Fruit fly (Drosophila melanogaster) whole organism, embryonic: ENCODE results near the gene Cpr62Bc.
A peak's percentile ranks its signal among the peaks of the same experiment; 100 is the strongest.

Experiments
- CG10366 ChIP-seq: fragments of 200-800 bp; sonication (Bioruptor generic); IDR thresholded peaks from 2 replicates; pipeline ENCODE4 v1.3.6; 2022; ENCODE audit warnings: missing biosample characterization, missing genetic modification characterization
- CG10654 ChIP-seq: fragments of 200-800 bp; sonication (Bioruptor generic); optimal IDR thresholded peaks from 2 replicates; lab custom pipeline; 2016; ENCODE audit warnings: missing biosample characterization, missing genetic modification characterization
- CG13894 ChIP-seq: fragments of 200-800 bp; sonication (Bioruptor generic); optimal IDR thresholded peaks from 3 replicates; lab custom pipeline; 2018; ENCODE audit warnings: missing biosample characterization, mild to moderate bottlenecking, missing genetic modification characterization, moderate library complexity
- CG14710 ChIP-seq: fragments of 200-800 bp; sonication (Bioruptor generic); optimal IDR thresholded peaks from 3 replicates; lab custom pipeline; 2019; ENCODE audit warnings: missing biosample characterization, mild to moderate bottlenecking, missing genetic modification characterization, moderate library complexity
- CG1529 ChIP-seq: fragments of 200-800 bp; sonication (Bioruptor generic); optimal IDR thresholded peaks from 3 replicates; lab custom pipeline; 2018; ENCODE audit warnings: missing biosample characterization, missing genetic modification characterization
- CG17385 ChIP-seq: fragments of 200-800 bp; sonication (Bioruptor generic); optimal IDR thresholded peaks from 3 replicates; lab custom pipeline; 2018; ENCODE audit warnings: missing biosample characterization, mild to moderate bottlenecking, missing genetic modification characterization
- CG1832 ChIP-seq: fragments of 200-800 bp; sonication (Bioruptor generic); optimal IDR thresholded peaks from 2 replicates; lab custom pipeline; 2017; ENCODE audit warnings: missing biosample characterization, mild to moderate bottlenecking, missing genetic modification characterization, inconsistent platforms
- CG2875 ChIP-seq: fragments of 200-800 bp; sonication (Bioruptor generic); optimal IDR thresholded peaks from 2 replicates; lab custom pipeline; 2017; ENCODE audit warnings: missing biosample characterization, mild to moderate bottlenecking, missing genetic modification characterization, missing genetic modification reagents
- CG4820 ChIP-seq: fragments of 200-800 bp; sonication (Bioruptor generic); optimal IDR thresholded peaks from 3 replicates; lab custom pipeline; 2016; ENCODE audit warnings: missing biosample characterization, missing genetic modification characterization
- CG6813 ChIP-seq: fragments of 200-800 bp; sonication (Bioruptor generic); optimal IDR thresholded peaks from 2 replicates; lab custom pipeline; 2017; ENCODE audit warnings: missing biosample characterization, missing genetic modification characterization, mild to moderate bottlenecking, moderate library complexity, missing genetic modification reagents
- CG7786 ChIP-seq: fragments of 200-800 bp; sonication (Bioruptor generic); optimal IDR thresholded peaks from 2 replicates; lab custom pipeline; 2016; ENCODE audit warnings: missing biosample characterization, missing genetic modification characterization
- CG7963 ChIP-seq: fragments of 200-800 bp; sonication (Bioruptor generic); IDR thresholded peaks from 3 replicates; pipeline ENCODE4 v1.3.6; 2022; ENCODE audit warnings: missing biosample characterization, missing genetic modification characterization; ENCODE audit not compliant: partially characterized antibody
- CG8290 ChIP-seq, 3 experiments: fragments of 200-800 bp; sonication (Bioruptor generic); optimal IDR thresholded peaks; 2 replicates each; lab custom pipeline; 2016 to 2019; ENCODE audit warnings: missing biosample characterization in 3 of 3, missing genetic modification characterization in 3 of 3, mild to moderate bottlenecking in 2 of 3, moderate library complexity in 1 of 3
- CG9609 ChIP-seq: fragments of 200-800 bp; sonication (Bioruptor generic); optimal IDR thresholded peaks from 3 replicates; lab custom pipeline; 2016; ENCODE audit warnings: missing biosample characterization, missing genetic modification characterization
- D ChIP-seq, 2 experiments: fragments of 200-800 bp in 1 of 2; fragments of >200 bp in 1 of 2; sonication (Bioruptor generic) in 1 of 2; optimal IDR thresholded peaks; 2 replicates in 1 of 2; 3 replicates in 1 of 2; lab custom pipeline; 2017; ENCODE audit warnings: mild to moderate bottlenecking in 1 of 2, missing biosample characterization in 1 of 2, missing genetic modification characterization in 1 of 2, missing genetic modification reagents in 1 of 2
- Dad ChIP-seq: fragments of 200-800 bp; sonication (Bioruptor generic); optimal IDR thresholded peaks from 3 replicates; lab custom pipeline; 2016; ENCODE audit warnings: missing biosample characterization, missing genetic modification characterization
- Drgx ChIP-seq: fragments of 200-800 bp; sonication (Bioruptor generic); IDR thresholded peaks from 2 replicates; pipeline ENCODE4 v1.3.6; 2022; ENCODE audit warnings: missing biosample characterization, missing genetic modification characterization
- HLH3B ChIP-seq: fragments of 200-800 bp; sonication (Bioruptor generic); IDR thresholded peaks from 2 replicates; pipeline ENCODE4 v1.3.6; 2022; ENCODE audit warnings: missing biosample characterization, missing genetic modification characterization
- Lim3 ChIP-seq: fragments of 200-800 bp; sonication (Bioruptor generic); IDR thresholded peaks from 2 replicates; pipeline ENCODE4 v1.3.6; 2022; ENCODE audit warnings: missing biosample characterization, missing genetic modification characterization
- Opbp ChIP-seq: fragments of 200-800 bp; sonication (Bioruptor generic); IDR thresholded peaks from 3 replicates; pipeline ENCODE4 v1.3.6; 2022; ENCODE audit warnings: missing biosample characterization, missing genetic modification characterization; ENCODE audit not compliant: partially characterized antibody
- Pdp1 ChIP-seq, 2 experiments: fragments of 200-800 bp; sonication (Bioruptor generic); optimal IDR thresholded peaks; 3 replicates each; lab custom pipeline; 2016; ENCODE audit warnings: missing biosample characterization in 2 of 2, missing genetic modification characterization in 2 of 2, mild to moderate bottlenecking in 1 of 2, moderate library complexity in 1 of 2
- Spps ChIP-seq: fragments of 200-800 bp; sonication (Bioruptor generic); optimal IDR thresholded peaks from 2 replicates; lab custom pipeline; 2018; ENCODE audit warnings: missing biosample characterization, mild to moderate bottlenecking, missing genetic modification characterization
- Ssrp ChIP-seq: fragments of 200-800 bp; sonication (Bioruptor generic); optimal IDR thresholded peaks from 2 replicates; lab custom pipeline; 2018; ENCODE audit warnings: missing biosample characterization, mild to moderate bottlenecking, missing genetic modification characterization, moderate library complexity
- Tbp ChIP-seq: fragments of >200 bp; optimal IDR thresholded peaks from 2 replicates; lab custom pipeline; 2018; ENCODE audit warnings: missing biosample characterization, missing genetic modification characterization
- Trl ChIP-seq, 3 experiments: fragments of >200 bp in 2 of 3; fragments of 200-800 bp in 1 of 3; sonication (Bioruptor generic) in 1 of 3; optimal IDR thresholded peaks; 2 replicates in 1 of 3; 3 replicates in 2 of 3; lab custom pipeline; 2016 to 2017; ENCODE audit warnings: missing biosample characterization in 1 of 3, missing genetic modification characterization in 1 of 3
- abd-A ChIP-seq: fragments of 200-800 bp; sonication (Bioruptor generic); optimal IDR thresholded peaks from 3 replicates; lab custom pipeline; 2019; ENCODE audit warnings: missing biosample characterization, mild to moderate bottlenecking, missing genetic modification characterization, moderate library complexity
- amos ChIP-seq: fragments of 200-800 bp; sonication (Bioruptor generic); IDR thresholded peaks from 2 replicates; pipeline ENCODE4 v1.3.6; 2022; ENCODE audit warnings: missing biosample characterization, missing genetic modification characterization; ENCODE audit not compliant: partially characterized antibody
- ap ChIP-seq: fragments of 200-800 bp; sonication (Bioruptor generic); IDR thresholded peaks from 2 replicates; pipeline ENCODE4 v1.3.6; 2022; ENCODE audit warnings: missing biosample characterization, missing genetic modification characterization
- ash1 ChIP-seq: fragments of 200-800 bp; sonication (Bioruptor generic); optimal IDR thresholded peaks from 2 replicates; lab custom pipeline; 2018; ENCODE audit warnings: missing biosample characterization, mild to moderate bottlenecking, missing genetic modification characterization
- cad ChIP-seq: fragments of >200 bp; optimal IDR thresholded peaks from 2 replicates; lab custom pipeline; 2017; ENCODE audit warnings: missing biosample characterization, missing genetic modification characterization
- crol ChIP-seq: fragments of 200-800 bp; sonication (Bioruptor generic); IDR thresholded peaks from 2 replicates; pipeline ENCODE4 v1.3.6; 2022; ENCODE audit warnings: missing biosample characterization, missing genetic modification characterization
- fru ChIP-seq: fragments of >200 bp; optimal IDR thresholded peaks from 2 replicates; lab custom pipeline; 2017
- gcm ChIP-seq: fragments of 200-800 bp; sonication (Bioruptor generic); optimal IDR thresholded peaks from 2 replicates; lab custom pipeline; 2019; ENCODE audit warnings: missing biosample characterization, mild to moderate bottlenecking, missing genetic modification characterization, moderate library complexity
- hkb ChIP-seq, 2 experiments: fragments of 200-800 bp in 1 of 2; fragments of >200 bp in 1 of 2; sonication (Bioruptor generic) in 1 of 2; IDR thresholded peaks in 1 of 2; optimal IDR thresholded peaks in 1 of 2; 2 replicates each; pipeline versions ENCODE4 v1.3.6 to Lab custom; 2017 to 2022; ENCODE audit warnings: missing biosample characterization in 1 of 2, missing genetic modification characterization in 1 of 2
- inv ChIP-seq: fragments of 200-800 bp; sonication (Bioruptor generic); IDR thresholded peaks from 2 replicates; pipeline ENCODE4 v1.3.6; 2022; ENCODE audit warnings: missing biosample characterization, missing genetic modification characterization; ENCODE audit not compliant: partially characterized antibody
- kah ChIP-seq: fragments of 200-800 bp; sonication (Bioruptor generic); optimal IDR thresholded peaks from 2 replicates; lab custom pipeline; 2018; ENCODE audit warnings: missing biosample characterization, mild to moderate bottlenecking, missing genetic modification characterization
- kay ChIP-seq: fragments of 200-800 bp; sonication (Bioruptor generic); optimal IDR thresholded peaks from 2 replicates; lab custom pipeline; 2016; ENCODE audit warnings: missing biosample characterization, missing genetic modification characterization
- nerfin-1 ChIP-seq: fragments of 200-800 bp; sonication (Bioruptor generic); optimal IDR thresholded peaks from 3 replicates; lab custom pipeline; 2019; ENCODE audit warnings: missing biosample characterization, mild to moderate bottlenecking, missing genetic modification characterization, moderate library complexity
- onecut ChIP-seq: fragments of 200-800 bp; sonication (Bioruptor generic); IDR thresholded peaks from 2 replicates; pipeline ENCODE4 v1.3.6; 2022; ENCODE audit warnings: missing biosample characterization, missing genetic modification characterization
- otp ChIP-seq: fragments of 200-800 bp; sonication (Bioruptor generic); IDR thresholded peaks from 3 replicates; pipeline ENCODE4, ENCODE4 v1.3.6; 2022; ENCODE audit warnings: missing biosample characterization, missing genetic modification characterization
- pan ChIP-seq, 4 experiments: fragments of >200 bp in 3 of 4; fragments of 200-800 bp in 1 of 4; sonication (Bioruptor generic) in 1 of 4; optimal IDR thresholded peaks in 3 of 4; IDR thresholded peaks in 1 of 4; 2 replicates each; pipeline versions ENCODE4 v1.3.6 to Lab custom; 2017 to 2022; ENCODE audit warnings: missing biosample characterization in 2 of 4, missing genetic modification characterization in 2 of 4, mixed read lengths in 1 of 4
- psq ChIP-seq: fragments of 200-800 bp; sonication (Bioruptor generic); optimal IDR thresholded peaks from 2 replicates; lab custom pipeline; 2017; ENCODE audit warnings: missing biosample characterization, missing genetic modification characterization
- repo ChIP-seq: fragments of 200-800 bp; sonication (Bioruptor generic); optimal IDR thresholded peaks from 2 replicates; lab custom pipeline; 2016; ENCODE audit warnings: missing biosample characterization, missing genetic modification characterization
- rib ChIP-seq: fragments of 200-800 bp; sonication (Bioruptor generic); IDR thresholded peaks from 2 replicates; pipeline ENCODE4 v1.3.6; 2022; ENCODE audit warnings: missing biosample characterization, missing genetic modification characterization
- sd ChIP-seq: fragments of 200-800 bp; sonication (Bioruptor generic); optimal IDR thresholded peaks from 3 replicates; lab custom pipeline; 2018; ENCODE audit warnings: missing biosample characterization, mild to moderate bottlenecking, missing genetic modification characterization, moderate library complexity
- shn ChIP-seq: fragments of 200-800 bp; sonication (Bioruptor generic); optimal IDR thresholded peaks from 3 replicates; lab custom pipeline; 2016; ENCODE audit warnings: missing biosample characterization, missing genetic modification characterization
- stc ChIP-seq: fragments of 200-800 bp; sonication (Bioruptor generic); IDR thresholded peaks from 2 replicates; pipeline ENCODE4 v1.3.6; 2022; ENCODE audit warnings: missing biosample characterization, missing genetic modification characterization
- tll ChIP-seq, 2 experiments: fragments of 200-800 bp in 1 of 2; fragments of >200 bp in 1 of 2; sonication (Bioruptor generic) in 1 of 2; optimal IDR thresholded peaks; 2 replicates each; lab custom pipeline; 2017 to 2019; ENCODE audit warnings: missing biosample characterization in 2 of 2, missing genetic modification characterization in 2 of 2, mild to moderate bottlenecking in 1 of 2, moderate library complexity in 1 of 2

Gene Cpr62Bc

DNA sequence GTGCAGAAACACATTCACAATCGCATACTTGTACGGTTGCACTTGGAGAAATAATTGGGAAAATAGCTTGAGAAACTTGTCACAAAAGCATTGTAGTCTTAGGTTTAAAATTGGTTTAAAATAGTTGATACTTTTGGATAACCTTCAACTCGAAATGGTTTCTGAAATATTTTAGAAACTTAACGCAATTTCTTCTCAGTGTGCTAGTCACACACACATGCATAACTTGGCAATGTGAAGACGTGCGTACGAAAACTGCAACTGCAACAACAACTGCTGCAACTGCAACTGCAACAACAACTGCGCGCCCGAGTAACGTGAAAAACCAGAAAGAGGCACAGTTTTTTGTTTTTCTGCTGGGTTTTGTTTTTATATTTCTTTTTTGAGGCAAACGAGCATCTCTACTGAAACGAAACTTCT is 44.3 kb upstream of the Cpr62Bc start (continued):
- TF ChIP-seq cad (GFP tag; lab: Kevin White, UChicago): no peak
- TF ChIP-seq repo (GFP tag; lab: Kevin White, UChicago): peak; percentile 78
- peak; percentile 81 for TF ChIP-seq CG2875
- no peak for TF ChIP-seq Tbp (GFP tag; lab: Kevin White, UChicago)
- peak; percentile 91 for TF ChIP-seq otp (GFP tag; lab: Robert Waterston, UW)
- TF ChIP-seq Dad: peak; percentile 61
- peak; percentile 81 for TF ChIP-seq CG1529 (GFP tag; lab: Kevin White, UChicago)
- TF ChIP-seq CG13894: no peak
- TF ChIP-seq onecut (GFP tag; lab: Robert Waterston, UW): peak; percentile 78
- peak; percentile 59 for TF ChIP-seq gcm
- no peak for TF ChIP-seq inv (GFP tag; lab: Robert Waterston, UW)
- TF ChIP-seq shn (GFP tag; lab: Kevin White, UChicago): peak; percentile 64
- 0 out of 2 replicates have a peak, but pooled peaks have one; percentile 46 for TF ChIP-seq Lim3 (GFP tag; lab: Robert Waterston, UW)
- TF ChIP-seq psq: peak; percentile 50
- no peak for TF ChIP-seq fru (lab: Kevin White, UChicago)
- TF ChIP-seq pan (optimal IDR thresholded peaks at IDR 0.05; lab: Kevin White, UChicago): no peak
- peak in 1 of 2 experiments; percentile 82 for TF ChIP-seq pan (GFP tag; optimal IDR thresholded peaks at IDR 0.05 in 1 of 2, IDR thresholded peaks at IDR 0.05 in 1 of 2)
- TF ChIP-seq CG7963: no peak
- TF ChIP-seq abd-A (tag; lab: Kevin White, UChicago): no peak
- no peak for TF ChIP-seq sd (tag; lab: Kevin White, UChicago)
- peak; percentile 78 for TF ChIP-seq kah (GFP tag; lab: Kevin White, UChicago)
- TF ChIP-seq Trl (optimal IDR thresholded peaks at IDR 0.05; lab: Kevin White, UChicago): no peak
- TF ChIP-seq Trl (GFP tag; optimal IDR thresholded peaks at IDR 0.05; lab: Kevin White, UChicago): peak; percentile 86
- no peak for TF ChIP-seq D (optimal IDR thresholded peaks at IDR 0.05; lab: Kevin White, UChicago)
- TF ChIP-seq D (GFP tag; optimal IDR thresholded peaks at IDR 0.05; lab: Kevin White, UChicago): peak; percentile 84
- TF ChIP-seq stc: peak; percentile 82
- TF ChIP-seq CG1832: no peak
- peak; percentile 88 for TF ChIP-seq CG4820
- peak; percentile 88 for TF ChIP-seq CG10366 (GFP tag; lab: Robert Waterston, UW)
- peak; percentile 99 for TF ChIP-seq Drgx (GFP tag; lab: Robert Waterston, UW)
- no peak for TF ChIP-seq ash1
- peak; percentile 80 for TF ChIP-seq CG10654 (GFP tag; lab: Kevin White, UChicago)
- TF ChIP-seq crol: no peak
- peak; percentile 80 to 81 for TF ChIP-seq Pdp1 (GFP tag; optimal IDR thresholded peaks at IDR 0.05; lab: Kevin White, UChicago)
- peak; percentile 87 for TF ChIP-seq CG14710 (tag; lab: Kevin White, UChicago)
- TF ChIP-seq Ssrp (tag; lab: Kevin White, UChicago): peak; percentile 88
- peak in 1 of 2 experiments; percentile 36 for TF ChIP-seq tll (GFP tag; optimal IDR thresholded peaks at IDR 0.05; lab: Kevin White, UChicago)
- peak; percentile 77 for TF ChIP-seq CG6813
- peak; percentile 74 for TF ChIP-seq CG17385 (GFP tag; lab: Kevin White, UChicago)
- TF ChIP-seq nerfin-1: peak; percentile 78
- TF ChIP-seq CG8290 (GFP tag; optimal IDR thresholded peaks at IDR 0.05; lab: Kevin White, UChicago): peak; percentile 73
- peak in 1 of 2 experiments; percentile 87 for TF ChIP-seq CG8290 (tag; optimal IDR thresholded peaks at IDR 0.05; lab: Kevin White, UChicago)
- TF ChIP-seq rib (GFP tag; lab: Robert Waterston, UW): peak; percentile 26; the same call in 1 of the 2 replicates
- TF ChIP-seq ap (GFP tag; lab: Robert Waterston, UW): peak; percentile 87
- TF ChIP-seq Opbp (GFP tag; lab: Robert Waterston, UW): no peak
- peak; percentile 56 for TF ChIP-seq Spps (tag; lab: Kevin White, UChicago)
- TF ChIP-seq CG9609 (GFP tag; lab: Kevin White, UChicago): peak; percentile 79
- peak; percentile 75 for TF ChIP-seq kay (GFP tag; lab: Kevin White, UChicago)
- TF ChIP-seq amos (GFP tag; lab: Robert Waterston, UW): no peak
- peak; percentile 76 for TF ChIP-seq CG7786 (GFP tag; lab: Kevin White, UChicago)
- TF ChIP-seq hkb (optimal IDR thresholded peaks at IDR 0.05; lab: Kevin White, UChicago): no peak
- peak; percentile 85 for TF ChIP-seq hkb (GFP tag; IDR thresholded peaks at IDR 0.05; lab: Robert Waterston, UW)
- peak; percentile 89 for TF ChIP-seq HLH3B (GFP tag; lab: Robert Waterston, UW)
